Fruit fly (Drosophila melanogaster) whole organism, embryonic: ENCODE results near the gene CG10948.
A peak's percentile ranks its signal among the peaks of the same experiment; 100 is the strongest.

Experiments
- Abd-B ChIP-seq: fragments of 200-800 bp; sonication (Bioruptor generic); optimal IDR thresholded peaks from 2 replicates; lab custom pipeline; 2018; ENCODE audit warnings: missing biosample characterization, mild to moderate bottlenecking, missing genetic modification characterization, moderate library complexity
- Adf1 ChIP-seq: fragments of 200-800 bp; sonication (Bioruptor generic); IDR thresholded peaks from 2 replicates; pipeline ENCODE4 v1.3.6; 2022; ENCODE audit warnings: missing biosample characterization, missing genetic modification characterization
- Awh ChIP-seq: fragments of 200-800 bp; sonication (Bioruptor generic); IDR thresholded peaks from 2 replicates; pipeline ENCODE4, ENCODE4 v1.3.6; 2022; ENCODE audit warnings: missing biosample characterization, missing genetic modification characterization
- Blimp-1 ChIP-seq: fragments of 200-800 bp; sonication (Bioruptor generic); optimal IDR thresholded peaks from 3 replicates; lab custom pipeline; 2018; ENCODE audit warnings: missing biosample characterization, missing genetic modification characterization, mild to moderate bottlenecking, moderate library complexity, missing genetic modification reagents
- BtbVII ChIP-seq: fragments of 200-800 bp; sonication (Bioruptor generic); optimal IDR thresholded peaks from 3 replicates; lab custom pipeline; 2017; ENCODE audit warnings: missing biosample characterization, mild to moderate bottlenecking, missing genetic modification characterization
- CG10321 ChIP-seq: fragments of 200-800 bp; sonication (Bioruptor generic); IDR thresholded peaks from 2 replicates; pipeline ENCODE4 v1.3.6; 2022; ENCODE audit warnings: missing biosample characterization, missing genetic modification characterization
- CG11504 ChIP-seq: fragments of 200-800 bp; sonication (Bioruptor generic); optimal IDR thresholded peaks from 3 replicates; lab custom pipeline; 2019; ENCODE audit warnings: missing biosample characterization, mild to moderate bottlenecking, missing genetic modification characterization, moderate library complexity
- CG12155 ChIP-seq: fragments of 200-800 bp; sonication (Bioruptor generic); optimal IDR thresholded peaks from 3 replicates; lab custom pipeline; 2016; ENCODE audit warnings: missing biosample characterization, missing genetic modification characterization
- CG12219 ChIP-seq: fragments of 200-800 bp; sonication (Bioruptor generic); optimal IDR thresholded peaks from 3 replicates; lab custom pipeline; 2018; ENCODE audit warnings: missing biosample characterization, mild to moderate bottlenecking, missing genetic modification characterization
- CG12769 ChIP-seq: fragments of 200-800 bp; sonication (Bioruptor generic); optimal IDR thresholded peaks from 2 replicates; lab custom pipeline; 2019; ENCODE audit warnings: missing biosample characterization, mild to moderate bottlenecking, missing genetic modification characterization, moderate library complexity
- CG15269 ChIP-seq: fragments of 200-800 bp; sonication (Bioruptor generic); optimal IDR thresholded peaks from 2 replicates; lab custom pipeline; 2018; ENCODE audit warnings: missing biosample characterization, mild to moderate bottlenecking, missing genetic modification characterization, moderate library complexity
- CG15601 ChIP-seq: fragments of 200-800 bp; sonication (Bioruptor generic); optimal IDR thresholded peaks from 3 replicates; lab custom pipeline; 2019; ENCODE audit warnings: missing biosample characterization, mild to moderate bottlenecking, missing genetic modification characterization, moderate library complexity
- CG1603 ChIP-seq: fragments of 200-800 bp; sonication (Bioruptor generic); optimal IDR thresholded peaks from 2 replicates; lab custom pipeline; 2019; ENCODE audit warnings: missing biosample characterization, mild to moderate bottlenecking, missing genetic modification characterization, moderate library complexity
- CG18476 ChIP-seq: fragments of 200-800 bp; sonication (Bioruptor generic); optimal IDR thresholded peaks from 2 replicates; lab custom pipeline; 2016; ENCODE audit warnings: missing biosample characterization, mild to moderate bottlenecking, missing genetic modification characterization
- CG2712 ChIP-seq: fragments of 200-800 bp; optimal IDR thresholded peaks from 3 replicates; lab custom pipeline; 2019; ENCODE audit warnings: missing biosample characterization, mild to moderate bottlenecking, missing genetic modification characterization, moderate library complexity
- CG31441 ChIP-seq: fragments of 200-800 bp; sonication (Bioruptor generic); IDR thresholded peaks from 2 replicates; pipeline ENCODE4 v1.3.6; 2022; ENCODE audit warnings: missing biosample characterization, missing genetic modification characterization
- CG7963 ChIP-seq: fragments of 200-800 bp; sonication (Bioruptor generic); IDR thresholded peaks from 3 replicates; pipeline ENCODE4 v1.3.6; 2022; ENCODE audit warnings: missing biosample characterization, missing genetic modification characterization; ENCODE audit not compliant: partially characterized antibody
- CG9817 ChIP-seq: fragments of 200-800 bp; sonication (Bioruptor generic); optimal IDR thresholded peaks from 2 replicates; lab custom pipeline; 2018; ENCODE audit warnings: missing biosample characterization, mild to moderate bottlenecking, missing genetic modification characterization, moderate library complexity
- CoRest ChIP-seq: fragments of 200-800 bp; sonication (Bioruptor generic); optimal IDR thresholded peaks from 3 replicates; lab custom pipeline; 2018; ENCODE audit warnings: missing biosample characterization, mild to moderate bottlenecking, missing genetic modification characterization, moderate library complexity
- CrebB ChIP-seq: fragments of 200-800 bp; sonication (Bioruptor generic); optimal IDR thresholded peaks from 3 replicates; lab custom pipeline; 2018; ENCODE audit warnings: missing biosample characterization, mild to moderate bottlenecking, missing genetic modification characterization
- D19B ChIP-seq: fragments of 200-800 bp; sonication (Bioruptor generic); optimal IDR thresholded peaks from 2 replicates; lab custom pipeline; 2017; ENCODE audit warnings: missing biosample characterization, mild to moderate bottlenecking, missing genetic modification characterization
- Hr51 ChIP-seq, 2 experiments: fragments of 200-800 bp; sonication (Bioruptor generic); optimal IDR thresholded peaks; 2 replicates in 1 of 2; 3 replicates in 1 of 2; lab custom pipeline; 2016 to 2018; ENCODE audit warnings: missing biosample characterization in 2 of 2, missing genetic modification characterization in 2 of 2, mild to moderate bottlenecking in 1 of 2, moderate library complexity in 1 of 2
- Med ChIP-seq: fragments of 200-800 bp; sonication (Bioruptor generic); peaks from one replicate; lab custom pipeline; 2016; ENCODE audit warnings: missing biosample characterization, missing genetic modification characterization, mild to moderate bottlenecking, inconsistent platforms, moderate library complexity
- NK7.1 ChIP-seq: fragments of 200-800 bp; sonication (Bioruptor generic); optimal IDR thresholded peaks from 3 replicates; lab custom pipeline; 2016; ENCODE audit warnings: missing biosample characterization, missing genetic modification characterization
- PHDP ChIP-seq: fragments of 200-800 bp; sonication (Bioruptor generic); optimal IDR thresholded peaks from 3 replicates; lab custom pipeline; 2018; ENCODE audit warnings: missing biosample characterization, mild to moderate bottlenecking, missing genetic modification characterization, moderate library complexity
- Pdp1 ChIP-seq, 2 experiments: fragments of 200-800 bp; sonication (Bioruptor generic); optimal IDR thresholded peaks; 3 replicates each; lab custom pipeline; 2016; ENCODE audit warnings: missing biosample characterization in 2 of 2, missing genetic modification characterization in 2 of 2, mild to moderate bottlenecking in 1 of 2, moderate library complexity in 1 of 2
- Ptx1 ChIP-seq: fragments of 200-800 bp; sonication (Bioruptor generic); IDR thresholded peaks from 2 replicates; pipeline ENCODE4 v1.3.6; 2022; ENCODE audit warnings: missing biosample characterization, missing genetic modification characterization
- Spps ChIP-seq: fragments of 200-800 bp; sonication (Bioruptor generic); optimal IDR thresholded peaks from 2 replicates; lab custom pipeline; 2018; ENCODE audit warnings: missing biosample characterization, mild to moderate bottlenecking, missing genetic modification characterization
- Sry-β ChIP-seq: fragments of 200-800 bp; sonication (Bioruptor generic); optimal IDR thresholded peaks from 2 replicates; lab custom pipeline; 2018; ENCODE audit warnings: missing biosample characterization, mild to moderate bottlenecking, missing genetic modification characterization, moderate library complexity
- bsh ChIP-seq, 2 experiments: fragments of 200-800 bp; sonication (Bioruptor generic); optimal IDR thresholded peaks; 2 replicates each; lab custom pipeline; 2017 to 2018; ENCODE audit warnings: mild to moderate bottlenecking in 2 of 2, missing biosample characterization in 2 of 2, missing genetic modification characterization in 2 of 2, moderate library complexity in 1 of 2
- dmrt99B ChIP-seq: fragments of 200-800 bp; sonication (Bioruptor generic); optimal IDR thresholded peaks from 2 replicates; lab custom pipeline; 2018; ENCODE audit warnings: missing biosample characterization, mild to moderate bottlenecking, missing genetic modification characterization, moderate library complexity
- dpn ChIP-seq, 2 experiments: fragments of 200-800 bp; sonication (Bioruptor generic); optimal IDR thresholded peaks; 3 replicates each; lab custom pipeline; 2016; ENCODE audit warnings: missing biosample characterization in 2 of 2, missing genetic modification characterization in 2 of 2
- exex ChIP-seq: fragments of 200-800 bp; sonication (Bioruptor generic); optimal IDR thresholded peaks from 4 replicates; lab custom pipeline; 2018; ENCODE audit warnings: missing biosample characterization, mild to moderate bottlenecking, missing genetic modification characterization, moderate library complexity
- fd96Cb ChIP-seq: fragments of 200-800 bp; sonication (Bioruptor generic); optimal IDR thresholded peaks from 2 replicates; lab custom pipeline; 2018; ENCODE audit warnings: missing biosample characterization, mild to moderate bottlenecking, missing genetic modification characterization, moderate library complexity
- grau ChIP-seq: fragments of 200-800 bp; optimal IDR thresholded peaks from 3 replicates; lab custom pipeline; 2019; ENCODE audit warnings: missing biosample characterization, mild to moderate bottlenecking, missing genetic modification characterization, moderate library complexity
- kni ChIP-seq: fragments of 200-800 bp; sonication (Bioruptor generic); optimal IDR thresholded peaks from 3 replicates; lab custom pipeline; 2017; ENCODE audit warnings: mild to moderate bottlenecking, missing biosample characterization, missing genetic modification reagents, missing genetic modification characterization
- lilli ChIP-seq: fragments of 200-800 bp; sonication (Bioruptor generic); optimal IDR thresholded peaks from 3 replicates; lab custom pipeline; 2016; ENCODE audit warnings: missing biosample characterization, missing genetic modification characterization
- lmd ChIP-seq: fragments of 200-800 bp; sonication (Bioruptor generic); IDR thresholded peaks from 2 replicates; pipeline ENCODE4 v1.3.6; 2022; ENCODE audit warnings: missing biosample characterization, missing genetic modification characterization
- maf-S ChIP-seq: fragments of 200-800 bp; sonication (Bioruptor generic); optimal IDR thresholded peaks from 2 replicates; lab custom pipeline; 2016; ENCODE audit warnings: missing biosample characterization, missing genetic modification characterization
- nom ChIP-seq: fragments of 200-800 bp; sonication (Bioruptor generic); optimal IDR thresholded peaks from 2 replicates; lab custom pipeline; 2017; ENCODE audit warnings: missing biosample characterization, missing genetic modification characterization, mild to moderate bottlenecking, moderate library complexity, missing genetic modification reagents
- p53 ChIP-seq: fragments of 200-800 bp; sonication (Bioruptor generic); optimal IDR thresholded peaks from 2 replicates; lab custom pipeline; 2016; ENCODE audit warnings: missing biosample characterization, missing genetic modification characterization
- schlank ChIP-seq: fragments of 200-800 bp; sonication (Bioruptor generic); optimal IDR thresholded peaks from 2 replicates; lab custom pipeline; 2018; ENCODE audit warnings: missing biosample characterization, mild to moderate bottlenecking, missing genetic modification characterization
- sens ChIP-seq: fragments of 200-800 bp; sonication (Bioruptor generic); peaks from one replicate; lab custom pipeline; 2016; ENCODE audit warnings: missing biosample characterization, missing genetic modification characterization
- so ChIP-seq: fragments of 200-800 bp; sonication (Bioruptor generic); IDR thresholded peaks from 3 replicates; pipeline ENCODE4 v1.3.6; 2022; ENCODE audit warnings: missing biosample characterization, missing genetic modification characterization
- sug ChIP-seq: fragments of 200-800 bp; optimal IDR thresholded peaks from 2 replicates; lab custom pipeline; 2019; ENCODE audit warnings: missing biosample characterization, mild to moderate bottlenecking, missing genetic modification characterization, moderate library complexity
- trh ChIP-seq: fragments of 200-800 bp; sonication (Bioruptor generic); optimal IDR thresholded peaks from 2 replicates; lab custom pipeline; 2016; ENCODE audit warnings: missing biosample characterization, missing genetic modification characterization
- tx ChIP-seq: fragments of 200-800 bp; sonication (Bioruptor generic); optimal IDR thresholded peaks from 2 replicates; lab custom pipeline; 2016; ENCODE audit warnings: missing biosample characterization, missing genetic modification characterization

The CG10948 gene

dm6 chr3L:12799431-12800147 lies 50.3 kb downstream of the CG10948 start (continued):
- peak; percentile 74 for TF ChIP-seq sens (GFP tag; lab: Kevin White, UChicago)
- TF ChIP-seq Pdp1 (GFP tag; optimal IDR thresholded peaks at IDR 0.05; lab: Kevin White, UChicago), result peak in 1 of 2 experiments; percentile 44
- peak; percentile 30 for TF ChIP-seq exex (tag; lab: Kevin White, UChicago)
- TF ChIP-seq trh (GFP tag; lab: Kevin White, UChicago), result no peak
- TF ChIP-seq so (GFP tag; lab: Robert Waterston, UW), result no peak
- peak; percentile 23 for TF ChIP-seq D19B
- TF ChIP-seq fd96Cb, result no peak
- TF ChIP-seq Adf1 (GFP tag; lab: Robert Waterston, UW), result no peak
- TF ChIP-seq PHDP, result peak; percentile 20
- peak in 1 of 2 experiments; percentile 12 for TF ChIP-seq Hr51 (GFP tag; optimal IDR thresholded peaks at IDR 0.05; lab: Kevin White, UChicago)
- TF ChIP-seq CG31441 (GFP tag; lab: Robert Waterston, UW), result no peak

dm6 chr3L:12798795-12799311 lies 51.1 kb downstream of the CG10948 start:
- TF ChIP-seq maf-S (GFP tag; lab: Kevin White, UChicago), result no peak
- peak; percentile 38 for TF ChIP-seq CG2712 (tag; lab: Kevin White, UChicago)
- TF ChIP-seq grau, result peak; percentile 20
- peak; percentile 33 for TF ChIP-seq CrebB
- no peak for TF ChIP-seq CG9817 (tag; lab: Kevin White, UChicago)
- TF ChIP-seq CG15601, result peak; percentile 42
- peak; percentile 0 for TF ChIP-seq Abd-B
- peak; percentile 10 for TF ChIP-seq CG11504 (tag; lab: Kevin White, UChicago)
- peak; percentile 5 for TF ChIP-seq CG1603
- peak; percentile 5 for TF ChIP-seq tx (GFP tag; lab: Kevin White, UChicago)
- TF ChIP-seq nom, result peak; percentile 40
- peak; percentile 16 for TF ChIP-seq dmrt99B (tag; lab: Kevin White, UChicago)
- peak; percentile 55 for TF ChIP-seq Med (GFP tag; lab: Kevin White, UChicago)
- peak; percentile 33 for TF ChIP-seq BtbVII (GFP tag; lab: Kevin White, UChicago)
- TF ChIP-seq CG10321 (GFP tag; lab: Robert Waterston, UW), result no peak
- peak; percentile 28 for TF ChIP-seq kni
- no peak for TF ChIP-seq Spps (tag; lab: Kevin White, UChicago)
- peak; percentile 54 for TF ChIP-seq CG12769 (tag; lab: Kevin White, UChicago)
- peak; percentile 15 for TF ChIP-seq CG18476 (GFP tag; lab: Kevin White, UChicago)
- peak; percentile 12 to 21 for TF ChIP-seq bsh (GFP tag; optimal IDR thresholded peaks at IDR 0.05; lab: Kevin White, UChicago)
- TF ChIP-seq dpn (GFP tag; optimal IDR thresholded peaks at IDR 0.05; lab: Kevin White, UChicago), result peak in 1 of 2 experiments; percentile 3
- no peak for TF ChIP-seq schlank
- TF ChIP-seq Awh (GFP tag; lab: Robert Waterston, UW), result no peak
- no peak for TF ChIP-seq CoRest
- no peak for TF ChIP-seq CG7963 (GFP tag; lab: Robert Waterston, UW)
- peak; percentile 55 for TF ChIP-seq Blimp-1 (GFP tag; lab: Kevin White, UChicago)
- TF ChIP-seq sug (tag; lab: Kevin White, UChicago), result peak; percentile 22
- no peak for TF ChIP-seq NK7.1 (GFP tag; lab: Kevin White, UChicago)
- 0 out of 2 replicates have a peak, but pooled peaks have one; percentile 17 for TF ChIP-seq Ptx1 (GFP tag; lab: Robert Waterston, UW)
- TF ChIP-seq CG12155 (GFP tag; lab: Kevin White, UChicago), result peak; percentile 2
- peak; percentile 12 for TF ChIP-seq CG12219 (GFP tag; lab: Kevin White, UChicago)
- peak; percentile 12 for TF ChIP-seq lilli
- TF ChIP-seq lmd (GFP tag; lab: Robert Waterston, UW), result 0 out of 2 replicates have a peak, but pooled peaks have one; percentile 20
- no peak for TF ChIP-seq p53
- TF ChIP-seq CG15269 (tag; lab: Kevin White, UChicago), result peak; percentile 2
- no peak for TF ChIP-seq Sry-β (GFP tag; lab: Kevin White, UChicago)
